Worm (Caenorhabditis elegans): Measurements from ENCODE around the gene ins-7.
A peak's percentile ranks its signal among the peaks of the same experiment; 100 is the strongest.

The ins-7 gene

ce11 chrIV:9641925-9642324, 40.7 kb downstream of the ins-7 start, which contains the start of gene del-2:
TSS of gene del-2 (minus strand) at chrIV:9642025.
- TF ChIP-seq ham-2 (GFP tag; optimal IDR thresholded peaks at IDR 0.05) (peak; percentile 26), ceh-43 (GFP tag; optimal IDR thresholded peaks at IDR 0.05) (no peak), ces-1 (GFP tag; optimal IDR thresholded peaks at IDR 0.05) (peak; percentile 26), elt-3 (tag; optimal IDR thresholded peaks at IDR 0.05) (no peak)

DNA sequence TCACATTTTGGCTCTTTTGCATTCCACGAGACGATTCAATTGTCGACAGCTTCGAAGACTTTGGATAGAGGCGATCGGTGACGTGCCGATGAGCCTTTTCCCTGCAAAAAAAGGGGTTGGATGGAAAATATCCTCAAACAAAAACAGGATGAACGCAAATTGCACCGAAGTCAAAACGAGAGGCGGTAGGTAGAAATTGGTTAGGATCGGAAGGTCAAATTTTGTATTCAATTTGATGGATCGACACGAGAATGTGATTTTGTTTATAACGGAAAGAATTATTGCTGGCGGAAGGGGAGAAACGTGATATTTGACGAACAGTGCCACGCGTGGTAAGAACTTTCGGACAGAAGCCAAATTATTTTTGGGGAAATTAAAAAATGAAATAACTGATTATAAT, 47.8 kb downstream of the ins-7 start, which contains the start of gene mca-1:
mca-1 (minus strand) TSS at position 101 of the 400 bp plus-strand sequence.
- TF ChIP-seq sem-2 (GFP tag; optimal IDR thresholded peaks at IDR 0.05) (no peak), sptf-1 (tag; optimal IDR thresholded peaks at IDR 0.05) (no peak), blmp-1 (tag; optimal IDR thresholded peaks at IDR 0.05) (no peak), unc-39 (tag; optimal IDR thresholded peaks at IDR 0.05) (no peak), M03D4.4 (tag; optimal IDR thresholded peaks at IDR 0.05) (no peak), hlh-1 (tag; optimal IDR thresholded peaks at IDR 0.05) (no peak), lin-32 (GFP tag; optimal IDR thresholded peaks at IDR 0.05) (no peak), nhr-12 (tag; optimal IDR thresholded peaks at IDR 0.05) (no peak), nhr-2 (tag; optimal IDR thresholded peaks at IDR 0.05) (no peak), tbx-8 (GFP tag; optimal IDR thresholded peaks at IDR 0.05) (no peak), ces-1 (GFP tag; optimal IDR thresholded peaks at IDR 0.05) (no peak), nhr-76 (tag; optimal IDR thresholded peaks at IDR 0.05) (no peak), unc-120 (tag; optimal IDR thresholded peaks at IDR 0.05; ENCODE audit: poor library complexity, severe bottlenecking) (no peak), snpc-4 (tag; optimal IDR thresholded peaks at IDR 0.05) (no peak), lsy-2 (tag; optimal IDR thresholded peaks at IDR 0.05) (no peak), ceh-39 (tag; optimal IDR thresholded peaks at IDR 0.05) (no peak), ceh-43 (GFP tag; optimal IDR thresholded peaks at IDR 0.05) (no peak), mep-1 (tag; optimal IDR thresholded peaks at IDR 0.05) (no peak), lin-13 (tag; optimal IDR thresholded peaks at IDR 0.05) (no peak), unc-62 (GFP tag; optimal IDR thresholded peaks at IDR 0.05) (no peak)

DNA sequence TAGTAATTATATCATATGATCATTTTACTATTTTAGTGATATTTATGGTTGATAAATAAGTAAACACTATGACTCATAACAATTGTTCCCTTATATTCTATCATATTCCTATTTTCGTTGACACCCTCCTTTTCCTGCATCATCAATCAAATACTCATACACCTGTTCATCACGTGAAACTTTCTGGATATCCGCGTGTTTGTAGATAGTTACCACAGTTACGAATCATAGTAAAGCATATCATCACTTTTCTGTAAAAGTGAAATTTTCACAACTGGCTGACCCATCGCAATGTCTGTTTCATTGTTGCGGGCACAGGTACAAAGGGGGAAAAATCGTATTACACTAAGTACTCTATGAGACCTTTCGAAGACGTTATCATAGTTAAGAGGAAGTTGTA, 48.8 kb downstream of the ins-7 start:
- TF ChIP-seq unc-39 (tag; optimal IDR thresholded peaks at IDR 0.05), result no peak
- TF ChIP-seq sptf-1 (tag; optimal IDR thresholded peaks at IDR 0.05), result no peak
- no peak for TF ChIP-seq nhr-237 (tag; optimal IDR thresholded peaks at IDR 0.05)
- no peak for TF ChIP-seq elt-3 (tag; optimal IDR thresholded peaks at IDR 0.05)
- TF ChIP-seq lin-32 (GFP tag; optimal IDR thresholded peaks at IDR 0.05), result no peak
- TF ChIP-seq blmp-1 (tag; optimal IDR thresholded peaks at IDR 0.05), result no peak
- TF ChIP-seq ceh-43 (GFP tag; optimal IDR thresholded peaks at IDR 0.05), result no peak
- TF ChIP-seq nhr-76 (tag; optimal IDR thresholded peaks at IDR 0.05), result no peak
- TF ChIP-seq ceh-39 (tag; optimal IDR thresholded peaks at IDR 0.05), result no peak
- no peak for TF ChIP-seq sem-2 (GFP tag; optimal IDR thresholded peaks at IDR 0.05)
- TF ChIP-seq unc-120 (tag; optimal IDR thresholded peaks at IDR 0.05; ENCODE audit: poor library complexity, severe bottlenecking), result no peak
- no peak for TF ChIP-seq hlh-1 (tag; optimal IDR thresholded peaks at IDR 0.05)

ce11 chrIV:9632966-9633494, 49.6 kb downstream of the ins-7 start:
- TF ChIP-seq hlh-1 (tag; optimal IDR thresholded peaks at IDR 0.05) (no peak), ztf-11 (tag; optimal IDR thresholded peaks at IDR 0.05) (no peak), ham-2 (GFP tag; optimal IDR thresholded peaks at IDR 0.05) (no peak), drap-1 (GFP tag; optimal IDR thresholded peaks at IDR 0.05) (no peak), M03D4.4 (tag; optimal IDR thresholded peaks at IDR 0.05) (no peak), lin-32 (GFP tag; optimal IDR thresholded peaks at IDR 0.05) (no peak), zip-8 (tag; optimal IDR thresholded peaks at IDR 0.05) (no peak), cnd-1 (tag; optimal IDR thresholded peaks at IDR 0.05) (no peak), nhr-12 (tag; optimal IDR thresholded peaks at IDR 0.05) (no peak), elt-3 (tag; optimal IDR thresholded peaks at IDR 0.05) (no peak), ces-1 (GFP tag; optimal IDR thresholded peaks at IDR 0.05) (no peak), unc-62 (GFP tag; optimal IDR thresholded peaks at IDR 0.05) (no peak), ceh-43 (GFP tag; optimal IDR thresholded peaks at IDR 0.05) (no peak), unc-39 (tag; optimal IDR thresholded peaks at IDR 0.05) (no peak), ceh-83 (GFP tag; optimal IDR thresholded peaks at IDR 0.05) (no peak), elt-1 (tag; optimal IDR thresholded peaks at IDR 0.05; ENCODE audit: borderline replicate concordance, insufficient read depth) (no peak), nhr-2 (tag; optimal IDR thresholded peaks at IDR 0.05) (no peak), mls-2 (tag; optimal IDR thresholded peaks at IDR 0.05) (no peak), mab-5 (tag; optimal IDR thresholded peaks at IDR 0.05) (no peak)

DNA sequence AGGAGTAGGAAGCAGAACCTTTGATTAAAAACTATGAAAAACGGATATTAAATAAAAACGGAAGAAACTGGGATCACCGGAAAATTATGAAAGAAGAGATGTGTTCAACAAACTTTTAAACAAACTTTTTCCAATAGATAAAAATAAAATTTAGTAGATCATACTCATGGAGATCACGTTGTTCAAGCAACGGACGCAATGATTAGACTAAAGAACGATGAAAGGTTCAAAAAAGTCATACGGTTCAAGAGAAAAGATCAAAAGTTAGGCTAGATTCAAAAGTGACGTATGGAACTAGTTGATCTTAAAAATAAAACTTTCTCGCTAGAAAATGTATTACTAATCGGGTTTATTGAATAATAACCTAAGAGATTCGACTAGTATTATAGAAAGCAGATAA, 50.6 kb downstream of the ins-7 start:
- TF ChIP-seq zip-8 (tag; optimal IDR thresholded peaks at IDR 0.05) (no peak), cnd-1 (tag; optimal IDR thresholded peaks at IDR 0.05) (no peak), lin-32 (GFP tag; optimal IDR thresholded peaks at IDR 0.05) (no peak), mls-2 (tag; optimal IDR thresholded peaks at IDR 0.05) (no peak), sem-2 (GFP tag; optimal IDR thresholded peaks at IDR 0.05) (no peak), drap-1 (GFP tag; optimal IDR thresholded peaks at IDR 0.05) (no peak), nhr-12 (tag; optimal IDR thresholded peaks at IDR 0.05) (no peak), sptf-1 (tag; optimal IDR thresholded peaks at IDR 0.05) (no peak), snpc-4 (tag; optimal IDR thresholded peaks at IDR 0.05) (no peak), unc-62 (GFP tag; optimal IDR thresholded peaks at IDR 0.05) (no peak), unc-39 (tag; optimal IDR thresholded peaks at IDR 0.05) (no peak), unc-120 (tag; optimal IDR thresholded peaks at IDR 0.05; ENCODE audit: poor library complexity, severe bottlenecking) (no peak), elt-1 (tag; optimal IDR thresholded peaks at IDR 0.05; ENCODE audit: borderline replicate concordance, insufficient read depth) (no peak), flh-1 (GFP tag; optimal IDR thresholded peaks at IDR 0.05) (no peak)
